Worm (Caenorhabditis elegans) whole organism, young adult: ENCODE measurements around the gene F11A5.5.

Source experiments
- B0019.2 ChIP-seq: fragments of 200-800 bp; sonication (Bioruptor generic); conservative IDR thresholded peaks from 2 replicates; pipeline ENCODE4 v1.3.6; 2022; ENCODE audit warnings: missing genetic modification reagents, missing genetic modification characterization, missing compliant biosample characterization
- B0035.1 ChIP-seq: sonication (generic microtip); optimal IDR thresholded peaks from 2 replicates; lab custom pipeline; 2016; ENCODE audit warnings: missing genetic modification characterization, mild to moderate bottlenecking, missing compliant biosample characterization, missing genotype, missing genetic modification reagents
- B0261.1 ChIP-seq: sonication (generic microtip); optimal IDR thresholded peaks from 2 replicates; lab custom pipeline; 2016; ENCODE audit warnings: mild to moderate bottlenecking, missing genetic modification characterization, moderate library complexity, missing compliant biosample characterization
- C17E4.6 ChIP-seq: fragments of 200-800 bp; sonication (Bioruptor generic); IDR thresholded peaks from 2 replicates; pipeline ENCODE4 v1.3.6; 2022; ENCODE audit warnings: missing genetic modification reagents, missing genetic modification characterization, missing compliant biosample characterization
- F10E7.11 ChIP-seq: sonication (generic microtip); optimal IDR thresholded peaks from 2 replicates; lab custom pipeline; 2017; ENCODE audit warnings: mild to moderate bottlenecking, missing genetic modification characterization, moderate library complexity, missing compliant biosample characterization
- F37B4.10 ChIP-seq: fragments of 200-800 bp; sonication (Bioruptor generic); IDR thresholded peaks from 2 replicates; pipeline ENCODE4 v1.3.6; 2022; ENCODE audit warnings: missing genetic modification characterization, missing compliant biosample characterization
- F39B2.1 ChIP-seq: fragments of 200-800 bp; sonication (Bioruptor generic); IDR thresholded peaks from 2 replicates; pipeline ENCODE4 v1.3.6; 2022; ENCODE audit warnings: missing genetic modification reagents, missing genetic modification characterization, missing compliant biosample characterization
- F57A8.1 ChIP-seq: fragments of 200-800 bp; sonication (Bioruptor generic); optimal IDR thresholded peaks from 2 replicates; lab custom pipeline; 2018; ENCODE audit warnings: mild to moderate bottlenecking, missing genetic modification characterization, moderate library complexity, missing compliant biosample characterization
- K12H6.12 ChIP-seq: fragments of 200-800 bp; sonication (Bioruptor generic); optimal IDR thresholded peaks from 2 replicates; lab custom pipeline; 2018; ENCODE audit warnings: mild to moderate bottlenecking, missing genetic modification characterization, missing compliant biosample characterization
- T07F8.4 ChIP-seq: sonication (generic microtip); optimal IDR thresholded peaks from 2 replicates; lab custom pipeline; 2016; ENCODE audit warnings: mild to moderate bottlenecking, missing genetic modification characterization, moderate library complexity, missing compliant biosample characterization
- T26A5.8 ChIP-seq: sonication (generic microtip); optimal IDR thresholded peaks from 2 replicates; lab custom pipeline; 2016; ENCODE audit warnings: missing genetic modification characterization, missing compliant biosample characterization
- atf-7 ChIP-seq: sonication (generic microtip); optimal IDR thresholded peaks from 2 replicates; lab custom pipeline; 2017; ENCODE audit warnings: mild to moderate bottlenecking, missing genetic modification characterization, missing compliant biosample characterization
- attf-3 ChIP-seq: fragments of 200-800 bp; sonication (Bioruptor generic); conservative IDR thresholded peaks from 2 replicates; pipeline ENCODE4 v1.3.6; 2022; ENCODE audit warnings: missing genetic modification reagents, missing genetic modification characterization, missing compliant biosample characterization
- ccch-3 ChIP-seq: fragments of 200-800 bp; sonication (Bioruptor generic); optimal IDR thresholded peaks from 2 replicates; lab custom pipeline; 2018; ENCODE audit warnings: mild to moderate bottlenecking, missing genetic modification characterization, missing compliant biosample characterization
- cebp-1 ChIP-seq, 2 experiments: fragments of 200-800 bp in 1 of 2; sonication (Bioruptor generic) in 1 of 2; sonication (generic microtip) in 1 of 2; IDR thresholded peaks in 1 of 2; optimal IDR thresholded peaks in 1 of 2; 2 replicates each; pipeline versions ENCODE4 v1.3.6 to Lab custom; 2017 to 2022; ENCODE audit warnings: missing compliant biosample characterization in 2 of 2, missing genetic modification characterization in 2 of 2, mild to moderate bottlenecking in 1 of 2, missing genetic modification reagents in 1 of 2, moderate library complexity in 1 of 2
- cebp-2 ChIP-seq: fragments of 200-800 bp; sonication (Bioruptor generic); IDR thresholded peaks from 2 replicates; pipeline ENCODE4 v1.3.6; 2022; ENCODE audit warnings: missing genetic modification characterization, missing compliant biosample characterization
- ceh-27 ChIP-seq: fragments of 200-800 bp; sonication (Bioruptor generic); optimal IDR thresholded peaks from 2 replicates; lab custom pipeline; 2018; ENCODE audit warnings: mild to moderate bottlenecking, missing genetic modification characterization, moderate library complexity, missing compliant biosample characterization
- ceh-58 ChIP-seq: fragments of 200-800 bp; sonication (Bioruptor generic); IDR thresholded peaks from 2 replicates; pipeline ENCODE4 v1.3.6; 2022; ENCODE audit warnings: missing genetic modification characterization, missing compliant biosample characterization
- ceh-91 ChIP-seq: fragments of 200-800 bp; sonication (Bioruptor generic); IDR thresholded peaks from 2 replicates; pipeline ENCODE4 v1.3.6; 2022; ENCODE audit warnings: missing genetic modification reagents, missing genetic modification characterization, missing compliant biosample characterization
- dpl-1 ChIP-seq: fragments of 150-350 bp; optimal IDR thresholded peaks from 2 replicates; lab custom pipeline; 2014; ENCODE audit warnings: missing biosample characterization, missing genetic modification reagents, missing genetic modification characterization
- egl-44 ChIP-seq: fragments of 200-800 bp; sonication (Bioruptor generic); IDR thresholded peaks from 2 replicates; pipeline ENCODE4 v1.3.6; 2022; ENCODE audit warnings: missing genetic modification reagents, missing genetic modification characterization, missing compliant biosample characterization
- egrh-3 ChIP-seq: fragments of 200-800 bp; sonication (Bioruptor generic); IDR thresholded peaks from 2 replicates; pipeline ENCODE4 v1.3.6; 2022; ENCODE audit warnings: missing genetic modification reagents, missing genetic modification characterization, missing compliant biosample characterization
- ets-4 ChIP-seq: fragments of 200-800 bp; sonication (Bioruptor generic); optimal IDR thresholded peaks from 2 replicates; lab custom pipeline; 2018; ENCODE audit warnings: mild to moderate bottlenecking, missing genetic modification characterization, missing compliant biosample characterization
- him-1 ChIP-seq: sonication (generic microtip); optimal IDR thresholded peaks from 2 replicates; lab custom pipeline; 2016; ENCODE audit warnings: missing genotype, missing genetic modification reagents, missing genetic modification characterization, missing compliant biosample characterization
- hlh-12 ChIP-seq: sonication (generic microtip); optimal IDR thresholded peaks from 2 replicates; lab custom pipeline; 2016; ENCODE audit warnings: missing genetic modification characterization, missing compliant biosample characterization
- lag-1 ChIP-seq: fragments of 200-800 bp; sonication (Bioruptor generic); IDR thresholded peaks from 2 replicates; pipeline ENCODE4 v1.3.6; 2022; ENCODE audit warnings: missing genetic modification reagents, missing genetic modification characterization, missing compliant biosample characterization
- let-526 ChIP-seq: fragments of 200-800 bp; sonication (Bioruptor generic); IDR thresholded peaks from 2 replicates; pipeline ENCODE4 v1.3.6; 2022; ENCODE audit warnings: missing genetic modification reagents, missing genetic modification characterization, missing compliant biosample characterization
- let-607 ChIP-seq, 2 experiments: fragments of 200-800 bp in 1 of 2; sonication (Bioruptor generic) in 1 of 2; sonication (generic microtip) in 1 of 2; optimal IDR thresholded peaks; 2 replicates each; lab custom pipeline; 2016 to 2018; ENCODE audit warnings: mild to moderate bottlenecking in 2 of 2, missing compliant biosample characterization in 2 of 2, missing genetic modification characterization in 2 of 2, moderate library complexity in 2 of 2, missing genotype in 1 of 2
- lin-35 ChIP-seq, 3 experiments: fragments of 150-350 bp in 2 of 3; sonication (generic microtip) in 1 of 3; optimal IDR thresholded peaks; 2 replicates each; lab custom pipeline; 2014 to 2018; ENCODE audit warnings: missing biosample characterization in 3 of 3, missing genetic modification characterization in 3 of 3, missing genetic modification reagents in 3 of 3
- lsy-27 ChIP-seq: sonication (generic microtip); optimal IDR thresholded peaks from 2 replicates; lab custom pipeline; 2017; ENCODE audit warnings: missing genetic modification characterization, mild to moderate bottlenecking, missing compliant biosample characterization, antibody characterized with exemption, missing genotype, borderline replicate concordance; ENCODE audit not compliant: insufficient read depth
- madf-3 ChIP-seq: fragments of 200-800 bp; sonication (Bioruptor generic); IDR thresholded peaks from 2 replicates; pipeline ENCODE4 v1.3.6; 2022; ENCODE audit warnings: missing genetic modification reagents, missing genetic modification characterization, missing compliant biosample characterization
- madf-6 ChIP-seq: fragments of 200-800 bp; sonication (Bioruptor generic); IDR thresholded peaks from 2 replicates; pipeline ENCODE4 v1.3.6; 2022; ENCODE audit warnings: missing genetic modification reagents, missing genetic modification characterization, missing compliant biosample characterization
- mxl-1 ChIP-seq: sonication (generic microtip); optimal IDR thresholded peaks from 2 replicates; lab custom pipeline; 2016; ENCODE audit warnings: missing genetic modification characterization, missing compliant biosample characterization
- nhr-27 ChIP-seq: fragments of 200-800 bp; sonication (Bioruptor generic); optimal IDR thresholded peaks from 2 replicates; lab custom pipeline; 2018; ENCODE audit warnings: mild to moderate bottlenecking, missing genetic modification characterization, moderate library complexity, missing compliant biosample characterization
- repo-1 ChIP-seq: sonication (generic microtip); optimal IDR thresholded peaks from 2 replicates; lab custom pipeline; 2017; ENCODE audit warnings: mild to moderate bottlenecking, missing genetic modification characterization, missing compliant biosample characterization
- snpc-1.3 ChIP-seq: sonication (generic microtip); optimal IDR thresholded peaks from 2 replicates; lab custom pipeline; 2017; ENCODE audit warnings: missing genetic modification characterization, mild to moderate bottlenecking, missing compliant biosample characterization, antibody characterized with exemption, moderate library complexity, missing genotype, missing genetic modification reagents; ENCODE audit not compliant: insufficient read depth
- snpc-3.4 ChIP-seq: sonication (generic microtip); optimal IDR thresholded peaks from 2 replicates; lab custom pipeline; 2017; ENCODE audit warnings: missing genetic modification characterization, mild to moderate bottlenecking, missing compliant biosample characterization, antibody characterized with exemption, moderate library complexity, missing genotype, missing genetic modification reagents
- unc-62 ChIP-seq: fragments of 150-350 bp; optimal IDR thresholded peaks from 2 replicates; lab custom pipeline; 2014; ENCODE audit warnings: missing biosample characterization, missing genetic modification reagents, missing genetic modification characterization
- xnd-1 ChIP-seq: sonication (generic microtip); optimal IDR thresholded peaks from 2 replicates; lab custom pipeline; 2016; ENCODE audit warnings: missing genotype, missing genetic modification reagents, missing genetic modification characterization, missing compliant biosample characterization
- ztf-28 ChIP-seq: fragments of 200-800 bp; sonication (Bioruptor generic); IDR thresholded peaks from 2 replicates; pipeline ENCODE4 v1.3.6; 2022; ENCODE audit warnings: missing genetic modification reagents, missing genetic modification characterization, missing compliant biosample characterization

F11A5.5 gene

ce11 chrV:16195379-16195778, 2.7 kb upstream of the F11A5.5 start, which contains the start of gene rabr-3:
Gene rabr-3 (plus strand): TSS chrV:16195679.
- TF ChIP-seq B0261.1 (tag; lab: Kevin White, UChicago) (no peak), snpc-1.3 (tag; lab: Kevin White, UChicago) (no peak), lag-1 (GFP tag; lab: Robert Waterston, UW) (no peak), unc-62 (GFP tag; lab: Kevin White, UChicago) (no peak), T26A5.8 (tag; lab: Kevin White, UChicago) (no peak), B0019.2 (no peak), ceh-27 (GFP tag; lab: Kevin White, UChicago) (no peak), repo-1 (tag; lab: Kevin White, UChicago) (no peak), let-607 (tag; optimal IDR thresholded peaks at IDR 0.05; lab: Kevin White, UChicago) (no peak), hlh-12 (tag; lab: Kevin White, UChicago) (no peak), cebp-1 (GFP tag; IDR thresholded peaks at IDR 0.05; lab: Robert Waterston, UW) (no peak), cebp-1 (tag; optimal IDR thresholded peaks at IDR 0.05; lab: Kevin White, UChicago) (no peak), him-1 (tag; lab: Kevin White, UChicago) (no peak), mxl-1 (tag; lab: Kevin White, UChicago) (no peak), madf-3 (no peak), lsy-27 (tag; lab: Kevin White, UChicago) (no peak), ccch-3 (GFP tag; lab: Kevin White, UChicago) (no peak), egrh-3 (GFP tag; lab: Robert Waterston, UW) (no peak), T07F8.4 (tag; lab: Kevin White, UChicago) (no peak), let-526 (GFP tag; lab: Robert Waterston, UW) (no peak)

- TF ChIP-seq F37B4.10 = no peak
- no peak for TF ChIP-seq F57A8.1
Observed at ce11 chrV:16201730-16202129, 3.6 kb downstream of the F11A5.5 start, which contains the start of gene F11A5.17. Gene F11A5.17 (plus strand): TSS chrV:16202030.

ce11 chrV:16202618-16203017, 4.5 kb downstream of the F11A5.5 start, which contains the start of gene F11A5.18:
Gene F11A5.18 (plus strand): TSS chrV:16202918.
- no peak for TF ChIP-seq cebp-2
- TF ChIP-seq ceh-27 (GFP tag; lab: Kevin White, UChicago) = no peak
- TF ChIP-seq ets-4 (GFP tag; lab: Kevin White, UChicago) = no peak
- no peak for TF ChIP-seq lin-35 (GFP tag; optimal IDR thresholded peaks at IDR 0.05; lab: Kevin White, UChicago)
- TF ChIP-seq C17E4.6 (GFP tag; lab: Robert Waterston, UW) = no peak
- no peak for TF ChIP-seq attf-3 (GFP tag; lab: Robert Waterston, UW)
- no peak for TF ChIP-seq ztf-28
- no peak for TF ChIP-seq snpc-3.4
- no peak for TF ChIP-seq madf-6 (GFP tag; lab: Robert Waterston, UW)
- no peak for TF ChIP-seq ceh-58 (GFP tag; lab: Robert Waterston, UW)
- TF ChIP-seq lsy-27 (tag; lab: Kevin White, UChicago) = no peak
- TF ChIP-seq K12H6.12 = no peak
- no peak for TF ChIP-seq dpl-1
- TF ChIP-seq, all 124 proteins: peak for 0

- TF ChIP-seq egl-44 (no peak), let-607 (tag; optimal IDR thresholded peaks at IDR 0.05; lab: Kevin White, UChicago) (no peak), xnd-1 (no peak), ceh-27 (GFP tag; lab: Kevin White, UChicago) (no peak), ceh-91 (GFP tag; lab: Robert Waterston, UW) (no peak), B0035.1 (no peak), F39B2.1 (GFP tag; lab: Robert Waterston, UW) (no peak), atf-7 (tag; lab: Kevin White, UChicago) (no peak), F10E7.11 (no peak), nhr-27 (tag; lab: Kevin White, UChicago) (no peak), C17E4.6 (GFP tag; lab: Robert Waterston, UW) (no peak)
Observed at ce11 chrV:16204888-16205287, 6.8 kb downstream of the F11A5.5 start, which contains the start of gene irld-26. Gene irld-26 (plus strand): TSS chrV:16205188.
